Fruit fly (Drosophila melanogaster) whole organism, embryonic: ENCODE data around the gene Ubi-p5E.

Source experiments
- BtbVII ChIP-seq: fragments of 200-800 bp; sonication (Bioruptor generic); optimal IDR thresholded peaks from 3 replicates; lab custom pipeline; 2017; ENCODE audit warnings: missing biosample characterization, mild to moderate bottlenecking, missing genetic modification characterization
- CG10565 ChIP-seq: fragments of 200-800 bp; sonication (Bioruptor generic); optimal IDR thresholded peaks from 3 replicates; lab custom pipeline; 2016; ENCODE audit warnings: missing biosample characterization, mild to moderate bottlenecking, missing genetic modification characterization
- CG10654 ChIP-seq: fragments of 200-800 bp; sonication (Bioruptor generic); optimal IDR thresholded peaks from 2 replicates; lab custom pipeline; 2016; ENCODE audit warnings: missing biosample characterization, missing genetic modification characterization
- CG10959 ChIP-seq: fragments of 200-800 bp; sonication (Bioruptor generic); IDR thresholded peaks from 2 replicates; pipeline ENCODE4 v1.3.6; 2022; ENCODE audit warnings: missing biosample characterization, missing genetic modification characterization
- CG12104 ChIP-seq: fragments of 200-800 bp; sonication (Bioruptor generic); optimal IDR thresholded peaks from 3 replicates; lab custom pipeline; 2016; ENCODE audit warnings: missing biosample characterization, missing genetic modification characterization
- CG12942 ChIP-seq: fragments of 200-800 bp; sonication (Bioruptor generic); optimal IDR thresholded peaks from 3 replicates; lab custom pipeline; 2016; ENCODE audit warnings: missing biosample characterization, missing genetic modification characterization
- CG13123 ChIP-seq: fragments of 200-800 bp; sonication (Bioruptor generic); optimal IDR thresholded peaks from 2 replicates; lab custom pipeline; 2016; ENCODE audit warnings: missing biosample characterization, missing genetic modification characterization
- CG13296 ChIP-seq: fragments of 200-800 bp; sonication (Bioruptor generic); optimal IDR thresholded peaks from 3 replicates; lab custom pipeline; 2018; ENCODE audit warnings: missing biosample characterization, mild to moderate bottlenecking, missing genetic modification characterization
- CG13775 ChIP-seq: fragments of 200-800 bp; sonication (Bioruptor generic); optimal IDR thresholded peaks from 3 replicates; lab custom pipeline; 2017; ENCODE audit warnings: missing biosample characterization, mild to moderate bottlenecking, missing genetic modification characterization
- CG14441 ChIP-seq: fragments of 200-800 bp; sonication (Bioruptor generic); IDR thresholded peaks from 2 replicates; pipeline ENCODE4 v1.3.6; 2022; ENCODE audit warnings: missing biosample characterization, missing genetic modification characterization
- CG14667 ChIP-seq: fragments of 200-800 bp; sonication (Bioruptor generic); IDR thresholded peaks from 2 replicates; pipeline ENCODE4 v1.3.6; 2022; ENCODE audit warnings: missing biosample characterization, missing genetic modification characterization
- CG14710 ChIP-seq: fragments of 200-800 bp; sonication (Bioruptor generic); optimal IDR thresholded peaks from 3 replicates; lab custom pipeline; 2019; ENCODE audit warnings: missing biosample characterization, mild to moderate bottlenecking, missing genetic modification characterization, moderate library complexity
- CG15514 ChIP-seq: fragments of 200-800 bp; sonication (Bioruptor generic); optimal IDR thresholded peaks from 3 replicates; lab custom pipeline; 2017; ENCODE audit warnings: missing biosample characterization, missing genetic modification characterization, mild to moderate bottlenecking, moderate library complexity, missing genetic modification reagents
- CG17361 ChIP-seq: fragments of 200-800 bp; sonication (Bioruptor generic); IDR thresholded peaks from 3 replicates; pipeline ENCODE4 v1.3.6; 2022; ENCODE audit warnings: missing biosample characterization, missing genetic modification characterization
- CG18011 ChIP-seq: fragments of 200-800 bp; sonication (Bioruptor generic); optimal IDR thresholded peaks from 2 replicates; lab custom pipeline; 2017; ENCODE audit warnings: missing biosample characterization, missing genetic modification characterization, mild to moderate bottlenecking, moderate library complexity, missing genotype
- CG30020 ChIP-seq: fragments of 200-800 bp; optimal IDR thresholded peaks from 2 replicates; lab custom pipeline; 2019; ENCODE audit warnings: missing biosample characterization, mild to moderate bottlenecking, missing genetic modification characterization, moderate library complexity
- CG31388 ChIP-seq: fragments of 200-800 bp; sonication (Bioruptor generic); optimal IDR thresholded peaks from 2 replicates; lab custom pipeline; 2016; ENCODE audit warnings: missing biosample characterization, missing genetic modification characterization
- CG4360 ChIP-seq: fragments of 200-800 bp; sonication (Bioruptor generic); IDR thresholded peaks from 2 replicates; pipeline ENCODE4 v1.3.6; 2022; ENCODE audit warnings: missing biosample characterization, missing genetic modification characterization
- CG5953 ChIP-seq: fragments of 200-800 bp; sonication (Bioruptor generic); IDR thresholded peaks from 2 replicates; pipeline ENCODE4 v1.3.6; 2022; ENCODE audit warnings: missing biosample characterization, missing genetic modification characterization
- CG6813 ChIP-seq: fragments of 200-800 bp; sonication (Bioruptor generic); optimal IDR thresholded peaks from 2 replicates; lab custom pipeline; 2017; ENCODE audit warnings: missing biosample characterization, missing genetic modification characterization, mild to moderate bottlenecking, moderate library complexity, missing genetic modification reagents
- CG8359 ChIP-seq: fragments of 200-800 bp; sonication (Bioruptor generic); optimal IDR thresholded peaks from 2 replicates; lab custom pipeline; 2017; ENCODE audit warnings: missing biosample characterization, mild to moderate bottlenecking, missing genetic modification characterization, borderline replicate concordance
- CG8388 ChIP-seq: fragments of 200-800 bp; sonication (Bioruptor generic); optimal IDR thresholded peaks from 2 replicates; lab custom pipeline; 2019; ENCODE audit warnings: missing biosample characterization, mild to moderate bottlenecking, missing genetic modification characterization, moderate library complexity
- CkIIα-i1 ChIP-seq: fragments of 200-800 bp; sonication (Bioruptor generic); IDR thresholded peaks from 2 replicates; pipeline ENCODE4 v1.3.6; 2022; ENCODE audit warnings: missing biosample characterization, missing genetic modification characterization
- Elba2 ChIP-seq: fragments of 200-800 bp; sonication (Bioruptor generic); optimal IDR thresholded peaks from 3 replicates; lab custom pipeline; 2016; ENCODE audit warnings: missing biosample characterization, missing genetic modification characterization
- Fer3 ChIP-seq: fragments of 200-800 bp; sonication (Bioruptor generic); optimal IDR thresholded peaks from 2 replicates; lab custom pipeline; 2018; ENCODE audit warnings: missing biosample characterization, mild to moderate bottlenecking, missing genetic modification characterization, moderate library complexity
- H2.0 ChIP-seq: fragments of 200-800 bp; sonication (Bioruptor generic); IDR thresholded peaks from 2 replicates; pipeline ENCODE4 v1.3.6; 2022; ENCODE audit warnings: missing biosample characterization, missing genetic modification characterization
- Hr39 ChIP-seq: fragments of >200 bp; optimal IDR thresholded peaks from 2 replicates; lab custom pipeline; 2017
- Jarid2 ChIP-seq: fragments of 200-800 bp; sonication (Bioruptor generic); optimal IDR thresholded peaks from 3 replicates; lab custom pipeline; 2017; ENCODE audit warnings: mild to moderate bottlenecking, missing biosample characterization, missing genetic modification reagents, missing genetic modification characterization
- Lim3 ChIP-seq: fragments of 200-800 bp; sonication (Bioruptor generic); IDR thresholded peaks from 2 replicates; pipeline ENCODE4 v1.3.6; 2022; ENCODE audit warnings: missing biosample characterization, missing genetic modification characterization
- MESR4 ChIP-seq: fragments of 200-800 bp; sonication (Bioruptor generic); optimal IDR thresholded peaks from 2 replicates; lab custom pipeline; 2018; ENCODE audit warnings: missing biosample characterization, mild to moderate bottlenecking, missing genetic modification characterization, moderate library complexity
- Mes4 ChIP-seq: fragments of 200-800 bp; sonication (Bioruptor generic); optimal IDR thresholded peaks from 2 replicates; lab custom pipeline; 2016; ENCODE audit warnings: missing biosample characterization, missing genetic modification characterization
- Nf-YB ChIP-seq: fragments of 200-800 bp; sonication (Bioruptor generic); optimal IDR thresholded peaks from 3 replicates; lab custom pipeline; 2019; ENCODE audit warnings: missing biosample characterization, mild to moderate bottlenecking, missing genetic modification characterization, moderate library complexity
- Spps ChIP-seq: fragments of 200-800 bp; sonication (Bioruptor generic); optimal IDR thresholded peaks from 2 replicates; lab custom pipeline; 2018; ENCODE audit warnings: missing biosample characterization, mild to moderate bottlenecking, missing genetic modification characterization
- Sry-β ChIP-seq: fragments of 200-800 bp; sonication (Bioruptor generic); optimal IDR thresholded peaks from 2 replicates; lab custom pipeline; 2018; ENCODE audit warnings: missing biosample characterization, mild to moderate bottlenecking, missing genetic modification characterization, moderate library complexity
- YL-1 ChIP-seq: fragments of 200-800 bp; sonication (Bioruptor generic); optimal IDR thresholded peaks from 3 replicates; lab custom pipeline; 2017; ENCODE audit warnings: missing biosample characterization, mild to moderate bottlenecking, missing genetic modification characterization
- ato ChIP-seq: fragments of 200-800 bp; sonication (Bioruptor generic); IDR thresholded peaks from 2 replicates; pipeline ENCODE4 v1.3.6; 2022; ENCODE audit warnings: missing biosample characterization, missing genetic modification characterization; ENCODE audit not compliant: partially characterized antibody
- az2 ChIP-seq: fragments of 200-800 bp; sonication (Bioruptor generic); optimal IDR thresholded peaks from 3 replicates; lab custom pipeline; 2016; ENCODE audit warnings: missing biosample characterization, missing genetic modification characterization
- bab2 ChIP-seq: fragments of 200-800 bp; sonication (Bioruptor generic); optimal IDR thresholded peaks from 2 replicates; lab custom pipeline; 2016; ENCODE audit warnings: missing biosample characterization, missing genetic modification characterization
- btn ChIP-seq: fragments of 200-800 bp; sonication (Bioruptor generic); optimal IDR thresholded peaks from 2 replicates; lab custom pipeline; 2016; ENCODE audit warnings: missing biosample characterization, missing genetic modification characterization
- crp ChIP-seq, 2 experiments: fragments of 200-800 bp; sonication (Bioruptor generic); optimal IDR thresholded peaks; 2 replicates in 1 of 2; 3 replicates in 1 of 2; lab custom pipeline; 2017; ENCODE audit warnings: missing biosample characterization in 2 of 2, missing genetic modification characterization in 2 of 2, mild to moderate bottlenecking in 1 of 2, moderate library complexity in 1 of 2
- gcm2 ChIP-seq: fragments of 200-800 bp; sonication (Bioruptor generic); optimal IDR thresholded peaks from 2 replicates; lab custom pipeline; 2016; ENCODE audit warnings: missing biosample characterization, missing genetic modification characterization
- hkb ChIP-seq, 2 experiments: fragments of 200-800 bp in 1 of 2; fragments of >200 bp in 1 of 2; sonication (Bioruptor generic) in 1 of 2; IDR thresholded peaks in 1 of 2; optimal IDR thresholded peaks in 1 of 2; 2 replicates each; pipeline versions ENCODE4 v1.3.6 to Lab custom; 2017 to 2022; ENCODE audit warnings: missing biosample characterization in 1 of 2, missing genetic modification characterization in 1 of 2
- ind ChIP-seq: fragments of 200-800 bp; sonication (Bioruptor generic); optimal IDR thresholded peaks from 3 replicates; lab custom pipeline; 2016; ENCODE audit warnings: missing biosample characterization, missing genetic modification characterization
- lov ChIP-seq, 2 experiments: fragments of 200-800 bp in 1 of 2; fragments of >200 bp in 1 of 2; sonication (Bioruptor generic) in 1 of 2; IDR thresholded peaks in 1 of 2; optimal IDR thresholded peaks in 1 of 2; 2 replicates in 1 of 2; 3 replicates in 1 of 2; pipeline versions ENCODE4 v1.3.6 to Lab custom; 2017 to 2022; ENCODE audit warnings: missing biosample characterization in 1 of 2, missing genetic modification characterization in 1 of 2
- otp ChIP-seq: fragments of 200-800 bp; sonication (Bioruptor generic); IDR thresholded peaks from 3 replicates; pipeline ENCODE4, ENCODE4 v1.3.6; 2022; ENCODE audit warnings: missing biosample characterization, missing genetic modification characterization
- shn ChIP-seq: fragments of 200-800 bp; sonication (Bioruptor generic); optimal IDR thresholded peaks from 3 replicates; lab custom pipeline; 2016; ENCODE audit warnings: missing biosample characterization, missing genetic modification characterization
- slbo ChIP-seq: fragments of 200-800 bp; sonication (Bioruptor generic); IDR thresholded peaks from 2 replicates; pipeline ENCODE4 v1.3.6; 2022; ENCODE audit warnings: missing biosample characterization, missing genetic modification characterization
- tap ChIP-seq: fragments of 200-800 bp; optimal IDR thresholded peaks from 3 replicates; lab custom pipeline; 2019; ENCODE audit warnings: missing biosample characterization, mild to moderate bottlenecking, missing genetic modification characterization, moderate library complexity
- trem ChIP-seq: fragments of 200-800 bp; optimal IDR thresholded peaks from 3 replicates; lab custom pipeline; 2019; ENCODE audit warnings: missing biosample characterization, mild to moderate bottlenecking, missing genetic modification characterization, moderate library complexity
- trh ChIP-seq: fragments of 200-800 bp; sonication (Bioruptor generic); optimal IDR thresholded peaks from 2 replicates; lab custom pipeline; 2016; ENCODE audit warnings: missing biosample characterization, missing genetic modification characterization

Ubi-p5E gene

DNA sequence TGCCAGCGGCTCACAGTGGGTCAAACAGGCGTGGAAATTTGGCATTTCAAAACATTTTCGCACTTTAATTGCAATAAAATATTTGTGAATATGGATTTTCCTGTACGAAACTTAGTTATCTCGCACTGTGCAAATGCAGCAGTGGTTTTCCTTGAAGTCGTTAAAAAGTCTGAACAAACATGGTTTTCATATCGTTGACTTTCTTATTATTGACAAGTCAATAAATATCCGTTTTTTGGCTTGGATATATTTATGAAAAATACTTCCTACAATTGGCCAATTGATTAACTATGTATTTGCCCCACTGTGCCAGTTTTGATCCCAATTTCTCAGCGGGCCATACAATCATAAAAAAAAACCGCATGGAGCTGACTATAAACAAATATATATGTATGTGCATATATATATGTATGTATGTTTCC is 14.0 kb downstream of the Ubi-p5E start (continued):
- peak; percentile 98 for TF ChIP-seq az2 (GFP tag; lab: Kevin White, UChicago)
- TF ChIP-seq ind (GFP tag; lab: Kevin White, UChicago): peak; percentile 95
- TF ChIP-seq CG18011 (GFP tag; lab: Kevin White, UChicago): peak; percentile 82
- peak; percentile 26 for TF ChIP-seq MESR4 (GFP tag; lab: Kevin White, UChicago)
- TF ChIP-seq CG8359 (GFP tag; lab: Kevin White, UChicago): peak; percentile 87
- no peak for TF ChIP-seq ato
- peak; percentile 96 for TF ChIP-seq CG8388 (GFP tag; lab: Kevin White, UChicago)
- TF ChIP-seq CG5953 (GFP tag; lab: Robert Waterston, UW): peak; percentile 89
- no peak for TF ChIP-seq lov (optimal IDR thresholded peaks at IDR 0.05; lab: Kevin White, UChicago)
- TF ChIP-seq lov (GFP tag; IDR thresholded peaks at IDR 0.05; lab: Robert Waterston, UW): peak; percentile 89
- TF ChIP-seq Sry-β (GFP tag; lab: Kevin White, UChicago): peak; percentile 62
- no peak for TF ChIP-seq Hr39 (lab: Kevin White, UChicago)
- peak; percentile 93 for TF ChIP-seq CG13123 (GFP tag; lab: Kevin White, UChicago)
- TF ChIP-seq CG17361 (GFP tag; lab: Robert Waterston, UW): peak; percentile 99
- peak; percentile 94 for TF ChIP-seq CG10654 (GFP tag; lab: Kevin White, UChicago)
- TF ChIP-seq Spps (tag; lab: Kevin White, UChicago): peak; percentile 82
- TF ChIP-seq CG13775 (GFP tag; lab: Kevin White, UChicago): peak; percentile 94
- peak; percentile 31 for TF ChIP-seq Elba2
- TF ChIP-seq CG14710: peak; percentile 91
- peak; percentile 95 for TF ChIP-seq CG12942
- peak; percentile 87 for TF ChIP-seq CG10565 (GFP tag; lab: Kevin White, UChicago)
- TF ChIP-seq bab2 (GFP tag; lab: Kevin White, UChicago): peak; percentile 95
- TF ChIP-seq H2.0 (GFP tag; lab: Robert Waterston, UW): peak; percentile 88
- TF ChIP-seq CG10959: peak; percentile 90
- peak; percentile 96 for TF ChIP-seq CG12104 (GFP tag; lab: Kevin White, UChicago)
- peak; percentile 94 for TF ChIP-seq BtbVII
- peak; percentile 88 for TF ChIP-seq trem (tag; lab: Kevin White, UChicago)
- TF ChIP-seq Mes4 (GFP tag; lab: Kevin White, UChicago): peak; percentile 96
- TF ChIP-seq otp (GFP tag; lab: Robert Waterston, UW): peak; percentile 91
- peak; percentile 85 for TF ChIP-seq Jarid2
- TF ChIP-seq Lim3 (GFP tag; lab: Robert Waterston, UW): peak; percentile 87
- peak; percentile 92 for TF ChIP-seq btn
- peak; percentile 90 for TF ChIP-seq CG31388 (GFP tag; lab: Kevin White, UChicago)
- peak; percentile 91 for TF ChIP-seq Fer3
- TF ChIP-seq trh (GFP tag; lab: Kevin White, UChicago): peak; percentile 87
- no peak for TF ChIP-seq hkb (optimal IDR thresholded peaks at IDR 0.05; lab: Kevin White, UChicago)
- TF ChIP-seq hkb (GFP tag; IDR thresholded peaks at IDR 0.05; lab: Robert Waterston, UW): peak; percentile 97
- peak; percentile 93 for TF ChIP-seq tap
- TF ChIP-seq Nf-YB: peak; percentile 85
- TF ChIP-seq CG30020: peak; percentile 76
- peak; percentile 96 for TF ChIP-seq shn
- TF ChIP-seq CG14667 (GFP tag; lab: Robert Waterston, UW): peak; percentile 87
- TF ChIP-seq CG13296 (GFP tag; lab: Kevin White, UChicago): peak; percentile 95
- peak; percentile 88 for TF ChIP-seq CG15514 (GFP tag; lab: Kevin White, UChicago)
- TF ChIP-seq CkIIα-i1 (GFP tag; lab: Robert Waterston, UW): peak; percentile 70; the same call in 1 of the 2 replicates
- peak; percentile 93 for TF ChIP-seq slbo (GFP tag; lab: Robert Waterston, UW)
- peak; percentile 61 for TF ChIP-seq YL-1 (GFP tag; lab: Kevin White, UChicago)
- TF ChIP-seq CG6813 (GFP tag; lab: Kevin White, UChicago): peak; percentile 93
- TF ChIP-seq CG14441 (GFP tag; lab: Robert Waterston, UW): peak; percentile 95
- TF ChIP-seq CG4360 (GFP tag; lab: Robert Waterston, UW): peak; percentile 68
- peak; percentile 91 for TF ChIP-seq gcm2
- TF ChIP-seq crp (GFP tag; optimal IDR thresholded peaks at IDR 0.05; lab: Kevin White, UChicago): peak in 1 of 2 experiments; percentile 67
